Fruit fly (Drosophila melanogaster) whole organism, embryonic: ENCODE data around the gene CG5068.
A peak's percentile ranks its signal among the peaks of the same experiment; 100 is the strongest.

Source experiments
- Adf1 ChIP-seq: fragments of 200-800 bp; sonication (Bioruptor generic); IDR thresholded peaks from 2 replicates; pipeline ENCODE4 v1.3.6; 2022; ENCODE audit warnings: missing biosample characterization, missing genetic modification characterization
- Aef1 ChIP-seq: fragments of 200-800 bp; sonication (Bioruptor generic); IDR thresholded peaks from 3 replicates; pipeline ENCODE4 v1.3.6; 2022; ENCODE audit warnings: missing biosample characterization, missing genetic modification characterization
- B-H1 ChIP-seq: fragments of 200-800 bp; sonication (Bioruptor generic); IDR thresholded peaks from 3 replicates; pipeline ENCODE4 v1.3.6; 2022; ENCODE audit warnings: missing biosample characterization, missing genetic modification characterization
- BEAF-32 ChIP-seq: fragments of 200-800 bp; sonication (Bioruptor generic); optimal IDR thresholded peaks from 3 replicates; lab custom pipeline; 2017; ENCODE audit warnings: missing biosample characterization, missing genetic modification characterization, mild to moderate bottlenecking, moderate library complexity, missing genetic modification reagents
- CG10274 ChIP-seq: fragments of 200-800 bp; sonication (Bioruptor generic); optimal IDR thresholded peaks from 3 replicates; lab custom pipeline; 2017; ENCODE audit warnings: missing biosample characterization, mild to moderate bottlenecking, missing genetic modification characterization
- CG10654 ChIP-seq: fragments of 200-800 bp; sonication (Bioruptor generic); optimal IDR thresholded peaks from 2 replicates; lab custom pipeline; 2016; ENCODE audit warnings: missing biosample characterization, missing genetic modification characterization
- CG11247 ChIP-seq: fragments of 200-800 bp; sonication (Bioruptor generic); IDR thresholded peaks from 2 replicates; pipeline ENCODE4 v1.3.6; 2022; ENCODE audit warnings: missing biosample characterization, missing genetic modification characterization
- CG11504 ChIP-seq: fragments of 200-800 bp; sonication (Bioruptor generic); optimal IDR thresholded peaks from 3 replicates; lab custom pipeline; 2019; ENCODE audit warnings: missing biosample characterization, mild to moderate bottlenecking, missing genetic modification characterization, moderate library complexity
- CG11560 ChIP-seq: fragments of 200-800 bp; sonication (Bioruptor generic); IDR thresholded peaks from 3 replicates; pipeline ENCODE4 v1.3.6; 2022; ENCODE audit warnings: missing biosample characterization, missing genetic modification characterization
- CG12391 ChIP-seq: fragments of 200-800 bp; sonication (Bioruptor generic); optimal IDR thresholded peaks from 3 replicates; lab custom pipeline; 2018; ENCODE audit warnings: missing biosample characterization, mild to moderate bottlenecking, missing genetic modification characterization, moderate library complexity
- CG17328 ChIP-seq: fragments of 200-800 bp; sonication (Bioruptor generic); IDR thresholded peaks from 2 replicates; pipeline ENCODE4 v1.3.6; 2022; ENCODE audit warnings: missing biosample characterization, missing genetic modification characterization
- CG17361 ChIP-seq: fragments of 200-800 bp; sonication (Bioruptor generic); IDR thresholded peaks from 3 replicates; pipeline ENCODE4 v1.3.6; 2022; ENCODE audit warnings: missing biosample characterization, missing genetic modification characterization
- CG2875 ChIP-seq: fragments of 200-800 bp; sonication (Bioruptor generic); optimal IDR thresholded peaks from 2 replicates; lab custom pipeline; 2017; ENCODE audit warnings: missing biosample characterization, mild to moderate bottlenecking, missing genetic modification characterization, missing genetic modification reagents
- CG30403 ChIP-seq: fragments of 200-800 bp; sonication (Bioruptor generic); optimal IDR thresholded peaks from 3 replicates; lab custom pipeline; 2016; ENCODE audit warnings: missing biosample characterization, missing genetic modification characterization
- CG31388 ChIP-seq: fragments of 200-800 bp; sonication (Bioruptor generic); optimal IDR thresholded peaks from 2 replicates; lab custom pipeline; 2016; ENCODE audit warnings: missing biosample characterization, missing genetic modification characterization
- CG34224 ChIP-seq: fragments of 200-800 bp; sonication (Bioruptor generic); IDR thresholded peaks from 3 replicates; pipeline ENCODE4 v1.3.6; 2022; ENCODE audit warnings: missing biosample characterization, missing genetic modification characterization; ENCODE audit not compliant: partially characterized antibody
- CG3726 ChIP-seq: fragments of 200-800 bp; sonication (Bioruptor generic); IDR thresholded peaks from 3 replicates; pipeline ENCODE4, ENCODE4 v1.3.6; 2022; ENCODE audit warnings: missing biosample characterization, missing genetic modification characterization
- CG4282 ChIP-seq: fragments of 200-800 bp; sonication (Bioruptor generic); optimal IDR thresholded peaks from 2 replicates; lab custom pipeline; 2016; ENCODE audit warnings: missing biosample characterization, missing genetic modification characterization
- CG4820 ChIP-seq: fragments of 200-800 bp; sonication (Bioruptor generic); optimal IDR thresholded peaks from 3 replicates; lab custom pipeline; 2016; ENCODE audit warnings: missing biosample characterization, missing genetic modification characterization
- CG6683 ChIP-seq: fragments of 200-800 bp; sonication (Bioruptor generic); optimal IDR thresholded peaks from 2 replicates; lab custom pipeline; 2017; ENCODE audit warnings: missing biosample characterization, mild to moderate bottlenecking, missing genetic modification characterization, missing genetic modification reagents
- CG6791 ChIP-seq: fragments of 200-800 bp; sonication (Bioruptor generic); IDR thresholded peaks from 3 replicates; pipeline ENCODE4 v1.3.6; 2022; ENCODE audit warnings: missing biosample characterization, missing genetic modification characterization; ENCODE audit not compliant: partially characterized antibody
- CG7357 ChIP-seq: fragments of 200-800 bp; sonication (Bioruptor generic); IDR thresholded peaks from 3 replicates; pipeline ENCODE4 v1.3.6; 2022; ENCODE audit warnings: missing biosample characterization, missing genetic modification characterization
- CG7745 ChIP-seq: fragments of 200-800 bp; sonication (Bioruptor generic); optimal IDR thresholded peaks from 2 replicates; lab custom pipeline; 2018; ENCODE audit warnings: missing biosample characterization, mild to moderate bottlenecking, missing genetic modification characterization, moderate library complexity
- CG7987 ChIP-seq: fragments of 200-800 bp; sonication (Bioruptor generic); optimal IDR thresholded peaks from 2 replicates; lab custom pipeline; 2018; ENCODE audit warnings: missing biosample characterization, mild to moderate bottlenecking, missing genetic modification characterization, moderate library complexity
- CG8388 ChIP-seq: fragments of 200-800 bp; sonication (Bioruptor generic); optimal IDR thresholded peaks from 2 replicates; lab custom pipeline; 2019; ENCODE audit warnings: missing biosample characterization, mild to moderate bottlenecking, missing genetic modification characterization, moderate library complexity
- D19B ChIP-seq: fragments of 200-800 bp; sonication (Bioruptor generic); optimal IDR thresholded peaks from 2 replicates; lab custom pipeline; 2017; ENCODE audit warnings: missing biosample characterization, mild to moderate bottlenecking, missing genetic modification characterization
- Drgx ChIP-seq: fragments of 200-800 bp; sonication (Bioruptor generic); IDR thresholded peaks from 2 replicates; pipeline ENCODE4 v1.3.6; 2022; ENCODE audit warnings: missing biosample characterization, missing genetic modification characterization
- Med ChIP-seq: fragments of 200-800 bp; sonication (Bioruptor generic); peaks from one replicate; lab custom pipeline; 2016; ENCODE audit warnings: missing biosample characterization, missing genetic modification characterization, mild to moderate bottlenecking, inconsistent platforms, moderate library complexity
- Meics ChIP-seq: fragments of 200-800 bp; sonication (Bioruptor generic); optimal IDR thresholded peaks from 2 replicates; lab custom pipeline; 2017; ENCODE audit warnings: missing biosample characterization, mild to moderate bottlenecking, missing genetic modification characterization
- Myb ChIP-seq: fragments of 200-800 bp; sonication (Bioruptor generic); optimal IDR thresholded peaks from 2 replicates; lab custom pipeline; 2016; ENCODE audit warnings: missing biosample characterization, missing genetic modification characterization
- NC2β ChIP-seq: fragments of 200-800 bp; sonication (Bioruptor generic); optimal IDR thresholded peaks from 2 replicates; lab custom pipeline; 2016; ENCODE audit warnings: missing biosample characterization, missing genetic modification characterization
- NFAT ChIP-seq: fragments of 200-800 bp; sonication (Bioruptor generic); IDR thresholded peaks from 2 replicates; pipeline ENCODE4 v1.3.6; 2022; ENCODE audit warnings: missing biosample characterization, missing genetic modification characterization
- Pdp1 ChIP-seq, 2 experiments: fragments of 200-800 bp; sonication (Bioruptor generic); optimal IDR thresholded peaks; 3 replicates each; lab custom pipeline; 2016; ENCODE audit warnings: missing biosample characterization in 2 of 2, missing genetic modification characterization in 2 of 2, mild to moderate bottlenecking in 1 of 2, moderate library complexity in 1 of 2
- Poxn ChIP-seq: fragments of 200-800 bp; sonication (Bioruptor generic); IDR thresholded peaks from 2 replicates; pipeline ENCODE4 v1.3.6; 2022; ENCODE audit warnings: missing biosample characterization, missing genetic modification characterization
- Ptx1 ChIP-seq: fragments of 200-800 bp; sonication (Bioruptor generic); IDR thresholded peaks from 2 replicates; pipeline ENCODE4 v1.3.6; 2022; ENCODE audit warnings: missing biosample characterization, missing genetic modification characterization
- esg ChIP-seq: fragments of 200-800 bp; sonication (Bioruptor generic); conservative IDR thresholded peaks from 2 replicates; pipeline ENCODE4 v1.3.6; 2022; ENCODE audit warnings: missing biosample characterization, missing genetic modification characterization
- insv ChIP-seq, 2 experiments: fragments of 200-800 bp; sonication (Bioruptor generic); optimal IDR thresholded peaks; 3 replicates each; lab custom pipeline; 2016 to 2018; ENCODE audit warnings: missing biosample characterization in 2 of 2, missing genetic modification characterization in 2 of 2
- jumu ChIP-seq: fragments of 200-800 bp; sonication (Bioruptor generic); optimal IDR thresholded peaks from 3 replicates; lab custom pipeline; 2016; ENCODE audit warnings: missing biosample characterization, missing genetic modification characterization
- kay ChIP-seq: fragments of 200-800 bp; sonication (Bioruptor generic); optimal IDR thresholded peaks from 2 replicates; lab custom pipeline; 2016; ENCODE audit warnings: missing biosample characterization, missing genetic modification characterization
- lab ChIP-seq: fragments of 200-800 bp; sonication (Bioruptor generic); optimal IDR thresholded peaks from 3 replicates; lab custom pipeline; 2017; ENCODE audit warnings: missing biosample characterization, missing genetic modification characterization, mild to moderate bottlenecking, moderate library complexity, missing genetic modification reagents
- luna ChIP-seq: fragments of 200-800 bp; sonication (Bioruptor generic); optimal IDR thresholded peaks from 2 replicates; lab custom pipeline; 2016; ENCODE audit warnings: missing biosample characterization, missing genetic modification characterization
- maf-S ChIP-seq: fragments of 200-800 bp; sonication (Bioruptor generic); optimal IDR thresholded peaks from 2 replicates; lab custom pipeline; 2016; ENCODE audit warnings: missing biosample characterization, missing genetic modification characterization
- pan ChIP-seq, 4 experiments: fragments of >200 bp in 3 of 4; fragments of 200-800 bp in 1 of 4; sonication (Bioruptor generic) in 1 of 4; optimal IDR thresholded peaks in 3 of 4; IDR thresholded peaks in 1 of 4; 2 replicates each; pipeline versions ENCODE4 v1.3.6 to Lab custom; 2017 to 2022; ENCODE audit warnings: missing biosample characterization in 2 of 4, missing genetic modification characterization in 2 of 4, mixed read lengths in 1 of 4
- psq ChIP-seq: fragments of 200-800 bp; sonication (Bioruptor generic); optimal IDR thresholded peaks from 2 replicates; lab custom pipeline; 2017; ENCODE audit warnings: missing biosample characterization, missing genetic modification characterization
- schlank ChIP-seq: fragments of 200-800 bp; sonication (Bioruptor generic); optimal IDR thresholded peaks from 2 replicates; lab custom pipeline; 2018; ENCODE audit warnings: missing biosample characterization, mild to moderate bottlenecking, missing genetic modification characterization
- sd ChIP-seq: fragments of 200-800 bp; sonication (Bioruptor generic); optimal IDR thresholded peaks from 3 replicates; lab custom pipeline; 2018; ENCODE audit warnings: missing biosample characterization, mild to moderate bottlenecking, missing genetic modification characterization, moderate library complexity
- tio ChIP-seq: fragments of 200-800 bp; sonication (Bioruptor generic); optimal IDR thresholded peaks from 2 replicates; lab custom pipeline; 2017; ENCODE audit warnings: missing biosample characterization, missing genetic modification characterization, inconsistent platforms
- vnd ChIP-seq: fragments of 200-800 bp; sonication (Bioruptor generic); IDR thresholded peaks from 3 replicates; pipeline ENCODE4 v1.3.6; 2022; ENCODE audit warnings: missing biosample characterization, missing genetic modification characterization; ENCODE audit not compliant: partially characterized antibody
- zf30C ChIP-seq: fragments of 200-800 bp; sonication (Bioruptor generic); optimal IDR thresholded peaks from 3 replicates; lab custom pipeline; 2018; ENCODE audit warnings: missing biosample characterization, mild to moderate bottlenecking, missing genetic modification characterization

The CG5068 gene

DNA sequence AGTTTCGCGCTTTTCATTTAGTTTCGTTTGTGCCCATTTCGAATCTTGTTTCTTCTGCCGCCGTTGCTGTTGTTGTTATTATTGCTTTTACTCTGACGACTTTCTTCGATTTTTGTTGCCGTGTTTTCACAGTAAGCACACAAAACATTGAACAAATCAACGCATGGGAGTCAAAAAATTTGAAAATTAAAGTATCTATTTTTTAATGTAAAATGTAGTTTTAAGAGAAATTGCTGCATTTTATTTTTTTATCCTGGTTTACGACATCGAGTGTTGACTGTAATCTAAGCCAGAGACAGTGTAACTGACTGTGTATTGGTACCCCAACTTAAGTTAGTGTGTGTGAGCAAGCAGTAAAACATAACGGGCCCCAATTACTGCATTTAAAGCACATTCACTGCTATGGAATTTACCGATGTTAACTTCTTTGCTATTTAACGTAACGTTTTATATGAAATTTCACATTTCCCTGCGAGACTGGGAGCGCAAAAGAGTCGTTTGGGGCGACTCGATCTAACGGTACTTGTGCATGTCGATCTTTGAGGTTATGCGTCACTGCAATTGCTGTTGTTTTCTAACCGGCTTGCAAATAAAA, 9.8 kb downstream of the CG5068 start (continued):
- TF ChIP-seq vnd = no peak
- TF ChIP-seq maf-S (GFP tag; lab: Kevin White, UChicago) = peak; percentile 10
- no peak for TF ChIP-seq luna (GFP tag; lab: Kevin White, UChicago)
- no peak for TF ChIP-seq CG11504 (tag; lab: Kevin White, UChicago)
- TF ChIP-seq NC2β (GFP tag; lab: Kevin White, UChicago) = peak; percentile 11
- TF ChIP-seq Myb (GFP tag; lab: Kevin White, UChicago) = peak; percentile 0
- TF ChIP-seq psq (GFP tag; lab: Kevin White, UChicago) = no peak
- TF ChIP-seq Aef1 = peak; percentile 44; the same call in 1 of the 3 replicates
- peak; percentile 90 for TF ChIP-seq Drgx (GFP tag; lab: Robert Waterston, UW)
- peak; percentile 31 for TF ChIP-seq CG31388
- no peak for TF ChIP-seq schlank (tag; lab: Kevin White, UChicago)
- peak; percentile 50 for TF ChIP-seq esg (GFP tag; lab: Robert Waterston, UW)
- peak; percentile 44; the same call in 2 of the 3 replicates for TF ChIP-seq B-H1
- TF ChIP-seq CG12391 (tag; lab: Kevin White, UChicago) = peak; percentile 75
- TF ChIP-seq Med (GFP tag; lab: Kevin White, UChicago) = peak; percentile 93
- TF ChIP-seq BEAF-32 = no peak
- TF ChIP-seq jumu (GFP tag; lab: Kevin White, UChicago) = peak; percentile 36
- TF ChIP-seq CG6791 = no peak
- no peak for TF ChIP-seq Poxn (GFP tag; lab: Robert Waterston, UW)
- TF ChIP-seq CG4282 (GFP tag; lab: Kevin White, UChicago) = no peak
- TF ChIP-seq Ptx1 (GFP tag; lab: Robert Waterston, UW) = peak; percentile 69
- peak; percentile 49; the same call in 1 of the 2 replicates for TF ChIP-seq CG11247
- TF ChIP-seq NFAT = no peak
- no peak for TF ChIP-seq CG10274 (GFP tag; lab: Kevin White, UChicago)
- peak; percentile 48; the same call in 1 of the 3 replicates for TF ChIP-seq CG7357 (GFP tag; lab: Robert Waterston, UW)
- no peak for TF ChIP-seq pan (optimal IDR thresholded peaks at IDR 0.05; lab: Kevin White, UChicago)
- TF ChIP-seq pan (GFP tag; optimal IDR thresholded peaks at IDR 0.05 in 1 of 2, IDR thresholded peaks at IDR 0.05 in 1 of 2) = peak in 1 of 2 experiments; percentile 78
- peak; percentile 19 for TF ChIP-seq D19B (GFP tag; lab: Kevin White, UChicago)
- peak; percentile 34 for TF ChIP-seq CG10654
- no peak for TF ChIP-seq kay (GFP tag; lab: Kevin White, UChicago)
- TF ChIP-seq sd (tag; lab: Kevin White, UChicago) = no peak
- peak; percentile 68 for TF ChIP-seq CG30403 (GFP tag; lab: Kevin White, UChicago)
- TF ChIP-seq CG4820 = peak; percentile 30
- no peak for TF ChIP-seq lab (GFP tag; lab: Kevin White, UChicago)
- TF ChIP-seq CG17361 (GFP tag; lab: Robert Waterston, UW) = peak; percentile 65
- no peak for TF ChIP-seq CG11560 (tag; lab: Robert Waterston, UW)
- 0 out of 3 replicates have a peak, but pooled peaks have one; percentile 43 for TF ChIP-seq CG3726 (GFP tag; lab: Robert Waterston, UW)
- TF ChIP-seq Meics (GFP tag; lab: Kevin White, UChicago) = peak; percentile 44
- no peak for TF ChIP-seq CG7987 (GFP tag; lab: Kevin White, UChicago)
- TF ChIP-seq Adf1 (GFP tag; lab: Robert Waterston, UW) = no peak
- peak; percentile 22 to 70 for TF ChIP-seq Pdp1 (GFP tag; optimal IDR thresholded peaks at IDR 0.05; lab: Kevin White, UChicago)
- TF ChIP-seq CG17328 = peak; percentile 82
- TF ChIP-seq CG8388 (GFP tag; lab: Kevin White, UChicago) = no peak
- TF ChIP-seq zf30C = no peak
- no peak for TF ChIP-seq CG6683
- TF ChIP-seq tio (GFP tag; lab: Kevin White, UChicago) = no peak
- no peak for TF ChIP-seq CG7745 (tag; lab: Kevin White, UChicago)
- TF ChIP-seq CG34224 (GFP tag; lab: Robert Waterston, UW) = no peak
- TF ChIP-seq insv (GFP tag; optimal IDR thresholded peaks at IDR 0.05; lab: Kevin White, UChicago) = no peak
- TF ChIP-seq CG2875 (GFP tag; lab: Kevin White, UChicago) = peak; percentile 34
